Fruit fly (Drosophila melanogaster) Kc167 (cell line): ENCODE measurements around the gene sit.

Source experiments
- Myc ChIP-seq: fragments of >200 bp; optimal IDR thresholded peaks from 2 replicates; lab custom pipeline; 2017; ENCODE audit warnings: missing external identifiers
- Sin3A ChIP-seq: fragments of >200 bp; optimal IDR thresholded peaks from 2 replicates; lab custom pipeline; 2018; ENCODE audit warnings: missing external identifiers
- h ChIP-seq: fragments of >200 bp; optimal IDR thresholded peaks from 3 replicates; lab custom pipeline; 2018; ENCODE audit warnings: missing external identifiers
- insv ChIP-seq: fragments of >200 bp; optimal IDR thresholded peaks from 3 replicates; lab custom pipeline; 2018; ENCODE audit warnings: missing external identifiers
- psq ChIP-seq: fragments of >200 bp; optimal IDR thresholded peaks from 2 replicates; lab custom pipeline; 2017; ENCODE audit warnings: missing external identifiers
- ttk ChIP-seq: sonication (Bioruptor generic); optimal IDR thresholded peaks from 2 replicates; lab custom pipeline; 2017; ENCODE audit warnings: missing external identifiers

sit gene

dm6 chr3R:22564707-22565106 lies 2.3 kb upstream of the sit start:
- no peak for TF ChIP-seq h
- TF ChIP-seq Myc (lab: Kevin White, UChicago) = no peak
- no peak for TF ChIP-seq Sin3A (lab: Kevin White, UChicago)
- no peak for TF ChIP-seq insv (lab: Kevin White, UChicago)
- no peak for TF ChIP-seq ttk (lab: Kevin White, UChicago)
- TF ChIP-seq psq (lab: Kevin White, UChicago) = no peak

dm6 chr3R:22564076-22564475 lies 1.7 kb upstream of the sit start:
- TF ChIP-seq Sin3A (lab: Kevin White, UChicago) (no peak), ttk (lab: Kevin White, UChicago) (no peak), h (no peak), insv (lab: Kevin White, UChicago) (no peak), psq (lab: Kevin White, UChicago) (no peak), Myc (lab: Kevin White, UChicago) (no peak)

DNA sequence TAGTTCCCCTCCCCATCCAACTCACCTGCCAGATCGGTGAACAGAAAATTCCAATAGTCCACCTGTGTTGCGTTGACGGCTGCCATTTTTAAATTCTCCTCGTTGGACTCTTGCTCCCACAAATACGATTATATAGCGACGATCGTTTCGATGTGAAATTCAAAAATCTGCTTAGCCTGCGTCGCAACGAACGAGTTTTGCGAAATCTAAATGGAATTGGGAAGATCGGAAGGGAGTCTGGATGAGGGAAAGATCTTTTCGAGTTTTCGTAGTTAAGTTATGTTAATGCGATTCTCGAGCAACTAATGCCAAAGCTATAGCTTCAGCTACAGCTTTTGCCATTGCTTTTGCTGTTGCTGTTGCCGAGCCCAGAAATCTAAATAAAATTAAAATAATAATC lies 2.1 kb downstream of the sit start:
- TF ChIP-seq h = no peak
- no peak for TF ChIP-seq insv (lab: Kevin White, UChicago)
- TF ChIP-seq Sin3A (lab: Kevin White, UChicago) = no peak
- TF ChIP-seq Myc (lab: Kevin White, UChicago) = no peak
- TF ChIP-seq ttk (lab: Kevin White, UChicago) = no peak
- no peak for TF ChIP-seq psq (lab: Kevin White, UChicago)

DNA sequence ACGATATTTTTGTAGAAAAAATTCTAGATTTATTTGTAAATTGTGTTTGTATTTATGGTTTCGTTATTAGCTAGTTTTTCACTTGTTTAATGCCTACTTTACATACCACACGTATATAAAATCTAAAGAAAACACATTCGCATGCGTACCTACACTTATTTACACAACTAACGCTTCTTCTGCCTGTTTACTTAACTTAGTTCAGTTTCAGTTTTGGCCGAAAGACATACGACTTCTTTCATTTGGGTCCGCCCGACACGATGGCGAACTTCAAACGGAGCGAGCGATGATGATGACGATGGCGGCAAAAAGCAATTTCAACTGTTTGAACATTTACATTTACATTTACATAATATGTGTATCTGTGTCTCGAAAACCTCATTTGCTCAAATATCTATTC lies 4.0 kb downstream of the sit start:
- TF ChIP-seq Myc (lab: Kevin White, UChicago) = no peak
- no peak for TF ChIP-seq ttk (lab: Kevin White, UChicago)
- no peak for TF ChIP-seq psq (lab: Kevin White, UChicago)
- no peak for TF ChIP-seq h
- no peak for TF ChIP-seq Sin3A (lab: Kevin White, UChicago)
- no peak for TF ChIP-seq insv (lab: Kevin White, UChicago)

- TF ChIP-seq psq (lab: Kevin White, UChicago) (no peak), ttk (lab: Kevin White, UChicago) (no peak), insv (lab: Kevin White, UChicago) (no peak)
Measured at dm6 chr3R:22557100-22557741, 5.2 kb downstream of the sit start.

dm6 chr3R:22552686-22553085 lies 9.7 kb downstream of the sit start:
- TF ChIP-seq Myc (lab: Kevin White, UChicago) (no peak), h (no peak), ttk (lab: Kevin White, UChicago) (no peak), insv (lab: Kevin White, UChicago) (no peak), psq (lab: Kevin White, UChicago) (no peak), Sin3A (lab: Kevin White, UChicago) (no peak)

- no peak for TF ChIP-seq Myc (lab: Kevin White, UChicago)
- TF ChIP-seq insv (lab: Kevin White, UChicago) = no peak
- TF ChIP-seq psq (lab: Kevin White, UChicago) = no peak
- TF ChIP-seq Sin3A (lab: Kevin White, UChicago) = no peak
- TF ChIP-seq ttk (lab: Kevin White, UChicago) = no peak
- no peak for TF ChIP-seq h
Measured at dm6 chr3R:22550306-22550812, 12.0 kb downstream of the sit start, which contains the start of gene bond. Gene bond, plus strand, starts transcription at chr3R:22550680.

DNA sequence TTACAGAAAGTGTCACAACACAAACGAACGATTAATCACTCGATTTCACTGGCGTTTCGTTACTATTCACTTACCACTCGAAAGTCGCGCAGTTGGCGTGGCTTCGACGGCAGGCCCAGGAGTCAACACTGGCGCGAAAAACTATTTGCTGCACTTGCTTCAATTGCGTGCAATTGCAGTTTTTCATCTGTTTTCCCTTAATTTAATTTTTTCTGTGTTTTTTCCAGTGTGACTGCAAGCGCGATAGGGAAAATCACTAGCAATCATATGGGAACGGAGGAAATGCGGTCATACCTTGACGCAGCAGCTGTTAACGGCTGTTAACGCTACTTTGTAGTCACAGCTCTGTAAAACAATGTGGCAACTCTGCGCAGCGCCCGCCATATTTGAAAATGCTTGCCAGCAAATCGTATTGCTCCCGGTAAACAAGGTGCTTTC lies 14.8 kb downstream of the sit start, which contains the start of gene AdipoR:
Gene AdipoR (minus strand): TSS at position 262 of the 438 bp plus-strand sequence.
- TF ChIP-seq Myc (lab: Kevin White, UChicago) = no peak
- no peak for TF ChIP-seq psq (lab: Kevin White, UChicago)
- TF ChIP-seq Sin3A (lab: Kevin White, UChicago) = no peak
- no peak for TF ChIP-seq ttk (lab: Kevin White, UChicago)
- TF ChIP-seq h = no peak
- no peak for TF ChIP-seq insv (lab: Kevin White, UChicago)

DNA sequence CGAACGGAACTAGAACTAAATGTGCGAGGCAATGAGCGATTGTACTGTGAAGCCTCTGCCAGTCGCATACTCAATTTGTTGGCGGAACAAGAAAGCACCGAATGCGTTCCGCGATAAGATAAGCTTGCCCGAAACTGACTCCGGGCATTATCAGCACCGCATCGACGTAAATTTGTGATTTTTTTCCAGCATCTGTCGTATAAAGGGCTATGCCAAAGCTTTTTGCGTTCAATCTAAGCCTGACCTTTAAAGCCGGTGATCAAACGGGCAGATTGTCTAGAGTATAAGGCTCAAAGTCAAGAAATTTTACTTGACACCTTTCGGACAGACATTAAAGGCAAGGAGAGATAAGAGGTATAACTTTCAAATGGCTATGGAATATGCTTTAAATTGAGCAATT lies 16.4 kb downstream of the sit start:
- no peak for TF ChIP-seq psq (lab: Kevin White, UChicago)
- TF ChIP-seq ttk (lab: Kevin White, UChicago) = no peak
- TF ChIP-seq h = no peak

DNA sequence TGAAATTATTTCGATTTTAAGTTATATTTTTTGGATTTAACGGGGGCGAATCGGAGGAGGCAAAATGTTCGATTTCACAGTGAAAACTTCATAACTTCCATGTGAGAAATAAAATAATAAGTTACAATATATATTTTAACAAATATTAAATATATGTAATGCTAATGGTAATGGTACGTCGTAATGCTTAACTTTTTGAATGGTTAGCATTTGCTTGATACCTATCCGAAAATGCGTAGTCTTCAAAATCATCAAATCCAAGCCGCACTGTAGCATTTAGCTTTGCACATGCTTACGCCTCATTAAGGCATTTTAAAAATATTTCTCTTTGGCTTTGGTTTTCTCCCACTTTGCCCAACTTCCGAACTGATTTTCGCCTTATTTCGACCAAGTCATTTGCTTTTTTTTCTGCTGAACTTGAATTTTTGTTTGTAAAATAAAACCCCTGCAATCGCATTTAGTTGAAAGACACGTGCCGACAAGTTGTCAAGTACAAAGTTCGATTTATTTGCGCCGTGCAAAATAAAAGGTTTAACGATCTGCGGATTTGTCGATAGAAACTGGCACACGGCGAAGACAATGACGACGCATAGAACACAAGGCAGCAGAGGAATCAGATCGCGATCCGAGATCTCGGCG lies 19.5 kb downstream of the sit start:
- TF ChIP-seq ttk (lab: Kevin White, UChicago) (no peak), h (no peak), Sin3A (lab: Kevin White, UChicago) (no peak), psq (lab: Kevin White, UChicago) (no peak), insv (lab: Kevin White, UChicago) (no peak), Myc (lab: Kevin White, UChicago) (no peak)

DNA sequence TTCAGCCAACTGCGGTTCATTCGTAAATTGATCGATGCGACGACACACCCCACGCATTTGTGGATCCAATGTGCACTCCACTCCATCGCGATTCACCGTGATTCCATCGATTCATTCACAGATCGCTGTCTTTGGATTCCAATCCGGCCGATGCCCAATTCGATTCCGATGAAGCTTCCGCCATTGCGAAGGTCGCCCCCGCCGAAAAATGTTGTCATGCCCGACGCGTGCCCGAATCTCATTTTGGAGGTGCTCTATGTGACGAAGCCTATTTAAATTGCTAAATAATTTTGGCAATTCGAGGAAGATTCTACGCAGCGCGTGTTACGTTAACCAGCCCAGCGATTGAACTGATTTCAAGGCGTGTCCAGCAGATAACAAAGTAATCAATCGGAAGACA lies 21.7 kb downstream of the sit start:
- no peak for TF ChIP-seq Myc (lab: Kevin White, UChicago)
- TF ChIP-seq h = no peak
- no peak for TF ChIP-seq psq (lab: Kevin White, UChicago)
- TF ChIP-seq insv (lab: Kevin White, UChicago) = no peak
- TF ChIP-seq ttk (lab: Kevin White, UChicago) = no peak
- TF ChIP-seq Sin3A (lab: Kevin White, UChicago) = no peak

DNA sequence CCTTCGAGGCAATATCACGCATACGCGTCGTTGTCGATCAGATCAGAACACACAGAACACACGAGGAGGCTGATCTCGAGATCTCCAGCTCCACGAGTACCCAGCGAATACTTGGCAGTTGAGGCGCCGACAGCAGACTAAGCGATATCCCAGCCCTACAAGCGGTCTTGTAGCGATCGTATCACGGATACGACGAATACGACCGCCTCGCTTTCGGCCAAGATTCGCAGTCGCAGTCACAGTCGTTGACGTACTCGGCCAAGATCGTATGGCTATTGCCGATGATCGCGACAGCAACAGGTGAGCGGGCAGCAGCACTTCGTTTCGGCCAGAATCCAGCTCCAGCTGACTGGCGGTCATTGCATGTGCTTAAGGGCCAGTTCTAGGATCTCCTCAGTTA lies 22.6 kb downstream of the sit start, which contains the start of gene CG5326:
Gene CG5326 (minus strand): TSS at position 158 of the 400 bp plus-strand sequence.
- TF ChIP-seq h = no peak
- TF ChIP-seq Sin3A (lab: Kevin White, UChicago) = no peak
- TF ChIP-seq psq (lab: Kevin White, UChicago) = no peak
- TF ChIP-seq ttk (lab: Kevin White, UChicago) = no peak
